Worm (Caenorhabditis elegans) whole organism, L3 larva: ENCODE data around the gene K09F6.7.

Experiments
- ama-1 ChIP-seq: fragments of 150-350 bp; optimal IDR thresholded peaks from 2 replicates; lab custom pipeline; 2018
- fkh-10 ChIP-seq: sonication (generic microtip); optimal IDR thresholded peaks from 2 replicates; lab custom pipeline; 2017; ENCODE audit warnings: missing biosample characterization, missing genetic modification reagents, missing genetic modification characterization
- nhr-237 ChIP-seq: fragments of 150-350 bp; optimal IDR thresholded peaks from 2 replicates; lab custom pipeline; 2014; ENCODE audit warnings: missing biosample characterization, missing genetic modification characterization
- skn-1 ChIP-seq: fragments of 150-350 bp; optimal IDR thresholded peaks from 2 replicates; lab custom pipeline; 2014; ENCODE audit warnings: missing biosample characterization, missing genetic modification characterization
- unc-62 ChIP-seq: fragments of 150-350 bp; sonication (generic microtip); optimal IDR thresholded peaks from 4 replicates; lab custom pipeline; 2014; ENCODE audit warnings: missing biosample characterization, missing genetic modification reagents, missing genetic modification characterization

DNA sequence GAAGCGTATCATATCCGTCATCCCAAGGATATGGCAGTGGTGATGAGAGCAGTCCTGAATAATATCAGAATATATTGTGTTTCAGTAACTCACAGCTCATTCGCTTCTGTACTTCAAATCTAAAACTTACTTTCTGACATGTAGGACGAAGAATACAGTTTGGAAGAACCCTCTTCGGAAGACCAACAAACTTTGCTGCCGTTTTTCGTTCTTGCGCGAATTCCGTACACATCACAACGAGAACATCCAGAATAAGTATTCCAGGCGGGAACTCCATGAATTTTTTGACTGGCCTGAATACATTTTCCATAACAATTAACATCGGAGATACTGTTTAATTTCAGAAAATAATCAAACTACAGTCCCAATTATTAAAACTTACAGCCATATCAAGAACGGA is 14.5 kb downstream of the K09F6.7 start, which contains the start of gene K09F6.15:
- TF ChIP-seq nhr-237 (tag; lab: Kevin White, UChicago), result no peak
- no peak for TF ChIP-seq ama-1 (lab: Kevin White, UChicago)
- TF ChIP-seq unc-62 (GFP tag; lab: Kevin White, UChicago), result no peak
- TF ChIP-seq skn-1 (tag; lab: Kevin White, UChicago), result no peak
- no peak for TF ChIP-seq fkh-10 (GFP tag; lab: Kevin White, UChicago)
